Fruit fly (Drosophila melanogaster) whole organism, pupa: Measurements from ENCODE around the gene Pc.

Source experiments
- CG10348 ChIP-seq: fragments of 200-800 bp; sonication (Bioruptor generic); IDR thresholded peaks from 2 replicates; pipeline ENCODE4 v1.3.6; 2022; ENCODE audit warnings: missing biosample characterization, missing genetic modification characterization
- CG12605 ChIP-seq: fragments of 200-800 bp; sonication (Bioruptor generic); IDR thresholded peaks from 2 replicates; pipeline ENCODE4 v1.3.6; 2022; ENCODE audit warnings: missing biosample characterization, missing genetic modification characterization
- CG13204 ChIP-seq: fragments of 200-800 bp; sonication (Bioruptor generic); optimal IDR thresholded peaks from 2 replicates; lab custom pipeline; 2018; ENCODE audit warnings: missing biosample characterization, mild to moderate bottlenecking, missing genetic modification characterization, moderate library complexity
- CG14655 ChIP-seq: fragments of 200-800 bp; sonication (Bioruptor generic); optimal IDR thresholded peaks from 3 replicates; lab custom pipeline; 2017; ENCODE audit warnings: mild to moderate bottlenecking, missing biosample characterization, missing genetic modification reagents, missing genetic modification characterization
- CG15710 ChIP-seq: fragments of 200-800 bp; sonication (Bioruptor generic); optimal IDR thresholded peaks from 2 replicates; lab custom pipeline; 2018; ENCODE audit warnings: missing biosample characterization, mild to moderate bottlenecking, missing genetic modification characterization, moderate library complexity
- CG32121 ChIP-seq: fragments of 200-800 bp; sonication (Bioruptor generic); IDR thresholded peaks from 2 replicates; pipeline ENCODE4 v1.3.6; 2022; ENCODE audit warnings: missing biosample characterization, missing genetic modification characterization
- CG34367 ChIP-seq: fragments of 200-800 bp; sonication (Bioruptor generic); optimal IDR thresholded peaks from 2 replicates; lab custom pipeline; 2018; ENCODE audit warnings: missing biosample characterization, mild to moderate bottlenecking, missing genetic modification characterization
- CG4496 ChIP-seq: fragments of 200-800 bp; sonication (Bioruptor generic); IDR thresholded peaks from 3 replicates; pipeline ENCODE4 v1.3.6; 2022; ENCODE audit warnings: missing biosample characterization, missing genetic modification characterization
- CG8301 ChIP-seq: fragments of 200-800 bp; sonication (Bioruptor generic); optimal IDR thresholded peaks from 2 replicates; lab custom pipeline; 2018; ENCODE audit warnings: missing biosample characterization, mild to moderate bottlenecking, missing genetic modification characterization
- CG9948 ChIP-seq: fragments of 200-800 bp; sonication (Bioruptor generic); optimal IDR thresholded peaks from 2 replicates; lab custom pipeline; 2018; ENCODE audit warnings: missing biosample characterization, mild to moderate bottlenecking, missing genetic modification characterization, moderate library complexity
- D1 ChIP-seq: fragments of 200-800 bp; sonication (Bioruptor generic); optimal IDR thresholded peaks from 2 replicates; lab custom pipeline; 2018; ENCODE audit warnings: missing biosample characterization, mild to moderate bottlenecking, missing genetic modification characterization, moderate library complexity
- EcR ChIP-seq: fragments of 200-800 bp; sonication (Bioruptor generic); optimal IDR thresholded peaks from 3 replicates; lab custom pipeline; 2019; ENCODE audit warnings: missing biosample characterization, missing genetic modification characterization, mild to moderate bottlenecking, moderate library complexity, missing genetic modification reagents
- Ets98B ChIP-seq: fragments of 200-800 bp; sonication (Bioruptor generic); IDR thresholded peaks from 2 replicates; pipeline ENCODE4 v1.3.6; 2022; ENCODE audit warnings: missing biosample characterization, missing genetic modification characterization
- Pif1A ChIP-seq: fragments of 200-800 bp; sonication (Bioruptor generic); optimal IDR thresholded peaks from 3 replicates; lab custom pipeline; 2016; ENCODE audit warnings: missing biosample characterization, missing genetic modification characterization
- Pif1B ChIP-seq: fragments of 200-800 bp; sonication (Bioruptor generic); optimal IDR thresholded peaks from 3 replicates; lab custom pipeline; 2016; ENCODE audit warnings: missing biosample characterization, missing genetic modification characterization
- Snoo ChIP-seq: fragments of 200-800 bp; sonication (Bioruptor generic); optimal IDR thresholded peaks from 3 replicates; lab custom pipeline; 2017; ENCODE audit warnings: missing biosample characterization, mild to moderate bottlenecking, missing genetic modification characterization, inconsistent platforms
- fd96Ca ChIP-seq: fragments of 200-800 bp; sonication (Bioruptor generic); IDR thresholded peaks from 3 replicates; pipeline ENCODE4 v1.3.6; 2022; ENCODE audit warnings: missing biosample characterization, missing genetic modification characterization
- gl ChIP-seq: fragments of 200-800 bp; sonication (Bioruptor generic); optimal IDR thresholded peaks from 2 replicates; lab custom pipeline; 2018; ENCODE audit warnings: missing biosample characterization, mild to moderate bottlenecking, missing genetic modification characterization
- rn ChIP-seq: fragments of 200-800 bp; sonication (Bioruptor generic); IDR thresholded peaks from 2 replicates; pipeline ENCODE4 v1.3.6; 2022; ENCODE audit warnings: missing biosample characterization, missing genetic modification characterization

The Pc gene

DNA sequence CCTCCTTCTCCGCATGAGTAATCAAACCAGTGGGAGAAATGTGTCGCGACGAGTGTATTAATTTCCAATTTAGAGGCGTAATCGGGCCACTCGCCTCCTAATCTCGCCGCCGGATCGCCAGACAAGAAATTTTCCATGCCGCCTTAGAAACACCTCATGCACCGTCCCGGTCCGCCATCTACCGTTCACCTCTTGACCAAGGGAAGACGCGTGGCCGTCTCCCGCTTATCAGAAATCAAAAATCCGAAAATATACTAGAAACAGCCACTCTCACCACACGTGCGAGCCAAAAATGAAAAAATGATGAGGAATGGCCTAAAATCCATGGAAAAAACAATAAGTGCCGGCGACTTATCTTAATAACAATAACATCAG, 41.9 kb downstream of the Pc start:
- TF ChIP-seq Ets98B = no peak
- TF ChIP-seq CG15710 (tag; lab: Kevin White, UChicago) = no peak
- no peak for TF ChIP-seq CG13204 (GFP tag; lab: Kevin White, UChicago)
- TF ChIP-seq CG9948 (tag; lab: Kevin White, UChicago) = no peak
- TF ChIP-seq gl = no peak

DNA sequence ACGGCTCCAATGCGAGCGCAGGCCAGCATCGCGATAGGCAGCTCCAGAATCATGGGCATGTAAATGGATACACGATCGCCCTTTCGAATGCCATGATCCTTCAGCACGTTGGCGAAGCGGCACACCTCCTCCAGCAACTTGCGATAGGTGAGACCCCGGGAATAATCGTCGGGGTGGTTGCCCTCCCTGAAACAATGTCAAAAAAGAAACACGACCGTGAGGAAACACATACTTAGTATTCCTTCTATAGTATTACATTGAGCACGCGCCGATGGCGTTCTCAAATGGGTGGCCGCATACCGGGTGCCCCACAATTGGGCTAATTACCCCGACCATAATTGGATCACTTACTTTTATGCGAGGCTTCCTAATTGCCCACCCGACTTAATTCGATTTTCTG, 44.3 kb downstream of the Pc start:
- TF ChIP-seq Pif1A (GFP tag; lab: Kevin White, UChicago) (no peak), CG12605 (GFP tag; lab: Robert Waterston, UW) (no peak), Ets98B (no peak), Snoo (tag; lab: Kevin White, UChicago) (no peak), Pif1B (GFP tag; lab: Kevin White, UChicago) (no peak), gl (no peak), fd96Ca (GFP tag; lab: Robert Waterston, UW) (no peak)

DNA sequence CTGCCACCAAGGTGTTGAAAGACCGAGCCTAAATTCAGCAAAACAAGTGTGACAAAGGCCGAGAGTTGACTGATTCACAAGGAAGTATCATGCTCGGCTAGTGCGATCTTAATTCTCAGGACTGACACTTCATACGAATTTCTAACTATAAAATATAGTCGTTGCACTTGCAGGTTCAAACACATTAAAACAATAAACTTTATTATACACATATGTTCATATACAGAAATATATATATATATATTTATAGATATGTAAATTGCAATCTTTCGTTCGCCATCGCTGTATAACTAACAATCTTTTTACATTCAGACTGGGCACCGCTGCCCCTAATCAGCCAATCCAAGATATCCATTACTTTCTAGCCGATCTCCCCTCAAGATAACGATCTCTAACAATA, 47.3 kb downstream of the Pc start, which contains the start of gene CG9389:
CG9389 (minus strand) TSS at position 101 of the 400 bp plus-strand sequence.
- no peak for TF ChIP-seq gl
- TF ChIP-seq Snoo (tag; lab: Kevin White, UChicago) = no peak

dm6 chr3L:21267862-21268385, 49.9 kb downstream of the Pc start, which contains the start of gene CG9391:
TSS of gene CG9391 (minus strand) at chr3L:21268335.
- TF ChIP-seq EcR (GFP tag; lab: Kevin White, UChicago) (no peak), CG13204 (GFP tag; lab: Kevin White, UChicago) (no peak), CG4496 (GFP tag; lab: Robert Waterston, UW) (no peak), CG32121 (no peak)

- no peak for TF ChIP-seq CG10348 (GFP tag; lab: Robert Waterston, UW)
- no peak for TF ChIP-seq D1 (tag; lab: Kevin White, UChicago)
- TF ChIP-seq CG9948 (tag; lab: Kevin White, UChicago) = no peak
- TF ChIP-seq CG13204 (GFP tag; lab: Kevin White, UChicago) = no peak
- TF ChIP-seq Pif1A (GFP tag; lab: Kevin White, UChicago) = no peak
- TF ChIP-seq fd96Ca (GFP tag; lab: Robert Waterston, UW) = no peak
- TF ChIP-seq CG14655 (GFP tag; lab: Kevin White, UChicago) = no peak
- no peak for TF ChIP-seq CG34367
- TF ChIP-seq Pif1B (GFP tag; lab: Kevin White, UChicago) = no peak
- no peak for TF ChIP-seq CG12605 (GFP tag; lab: Robert Waterston, UW)
- TF ChIP-seq Snoo (tag; lab: Kevin White, UChicago) = no peak
These were observed 51.6 kb downstream of the Pc start for dm6 chr3L:21266101-21266656.

dm6 chr3L:21262426-21262825, 55.4 kb downstream of the Pc start:
- TF ChIP-seq D1 (tag; lab: Kevin White, UChicago) (peak; percentile 51), CG34367 (no peak)
- TF ChIP-seq, all 21 proteins: peak for 1

DNA sequence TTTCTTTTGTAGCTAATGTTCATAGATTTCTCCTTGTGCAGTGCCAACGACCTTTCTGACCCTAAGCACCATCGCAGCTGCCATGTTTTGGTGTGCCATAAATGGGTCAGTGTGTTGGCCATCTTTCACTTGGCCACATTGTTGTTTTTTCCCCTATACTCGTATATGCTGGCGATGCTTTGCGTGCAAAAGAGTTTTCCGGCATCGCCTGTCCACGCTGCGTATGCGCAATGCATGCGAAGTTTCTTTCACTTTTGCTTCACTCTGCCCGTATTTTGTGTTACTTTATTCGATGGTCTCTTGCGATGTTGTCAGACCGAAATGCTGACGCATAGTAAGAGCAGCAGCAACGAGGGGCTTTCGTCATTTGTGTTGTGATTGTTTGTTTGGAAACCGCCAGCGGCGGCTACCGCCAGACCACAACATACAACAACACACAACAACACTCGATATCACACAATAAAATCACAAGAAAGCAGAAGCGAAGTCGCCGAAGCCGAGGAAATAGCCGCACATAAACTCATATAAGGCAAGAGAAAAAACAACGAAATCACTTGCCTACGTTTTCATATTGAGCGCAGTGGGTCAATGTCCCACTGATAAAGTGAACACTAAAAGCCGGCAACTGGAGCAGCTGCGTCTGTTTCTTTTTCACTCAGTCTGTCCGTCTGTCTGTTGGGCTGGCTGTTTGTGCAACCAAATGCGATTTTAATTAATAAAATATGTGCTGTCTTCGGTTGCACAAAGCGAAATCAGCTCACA, 56.2 kb downstream of the Pc start:
- peak; percentile 83 for TF ChIP-seq EcR (GFP tag; lab: Kevin White, UChicago)
- TF ChIP-seq CG4496 (GFP tag; lab: Robert Waterston, UW) = no peak
- TF ChIP-seq CG12605 (GFP tag; lab: Robert Waterston, UW) = 0 out of 2 replicates have a peak, but pooled peaks have one; percentile 14

dm6 chr3L:21259257-21259656, 58.6 kb downstream of the Pc start:
- TF ChIP-seq CG32121 (peak; percentile 60), Ets98B (peak; percentile 34; the same call in 1 of the 2 replicates), CG4496 (GFP tag; lab: Robert Waterston, UW) (peak; percentile 41; the same call in 1 of the 3 replicates), fd96Ca (GFP tag; lab: Robert Waterston, UW) (peak; percentile 64; the same call in 2 of the 3 replicates), CG8301 (tag; lab: Kevin White, UChicago) (peak; percentile 44), EcR (GFP tag; lab: Kevin White, UChicago) (no peak)

dm6 chr3L:21257731-21258130, 60.1 kb downstream of the Pc start, which contains the start of gene CG43218:
TSS of gene CG43218 (plus strand) at chr3L:21258020.
- TF ChIP-seq Pif1B (GFP tag; lab: Kevin White, UChicago) (no peak), rn (GFP tag; lab: Robert Waterston, UW) (no peak), CG9948 (tag; lab: Kevin White, UChicago) (no peak), Snoo (tag; lab: Kevin White, UChicago) (no peak), D1 (tag; lab: Kevin White, UChicago) (no peak), EcR (GFP tag; lab: Kevin White, UChicago) (no peak)
